Worm (Caenorhabditis elegans) whole organism, late embryonic: ENCODE results near the gene emb-9.

Experiments used
- C08G9.2 ChIP-seq: sonication (generic microtip); optimal IDR thresholded peaks from 2 replicates; lab custom pipeline; 2016; ENCODE audit warnings: mild to moderate bottlenecking, missing genetic modification characterization, moderate library complexity, missing compliant biosample characterization
- K02D7.2 ChIP-seq: sonication (generic microtip); optimal IDR thresholded peaks from 2 replicates; lab custom pipeline; 2017; ENCODE audit warnings: mild to moderate bottlenecking, missing genetic modification characterization, missing compliant biosample characterization
- T23F11.4 ChIP-seq: fragments of 200-800 bp; sonication (Bioruptor generic); optimal IDR thresholded peaks from 2 replicates; lab custom pipeline; 2018; ENCODE audit warnings: mild to moderate bottlenecking, missing genetic modification characterization, missing compliant biosample characterization
- ama-1 ChIP-seq: fragments of 150-350 bp; optimal IDR thresholded peaks from 2 replicates; lab custom pipeline; 2014
- ceh-14 ChIP-seq: sonication (generic microtip); optimal IDR thresholded peaks from 2 replicates; lab custom pipeline; 2016; ENCODE audit warnings: missing genotype, missing genetic modification characterization, missing compliant biosample characterization
- ceh-19 ChIP-seq: fragments of 200-800 bp; sonication (Bioruptor generic); optimal IDR thresholded peaks from 2 replicates; lab custom pipeline; 2018; ENCODE audit warnings: mild to moderate bottlenecking, missing genetic modification characterization, missing compliant biosample characterization
- ceh-24 ChIP-seq: sonication (generic microtip); optimal IDR thresholded peaks from 2 replicates; lab custom pipeline; 2016; ENCODE audit warnings: mild to moderate bottlenecking, missing genetic modification characterization, missing compliant biosample characterization
- ceh-30 ChIP-seq: fragments of 150-350 bp; optimal IDR thresholded peaks from 2 replicates; lab custom pipeline; 2014; ENCODE audit warnings: missing biosample characterization, missing genetic modification characterization
- ceh-45 ChIP-seq: fragments of 200-800 bp; sonication (Bioruptor generic); IDR thresholded peaks from 2 replicates; pipeline ENCODE4 v1.3.6; 2022; ENCODE audit warnings: missing genetic modification reagents, missing genetic modification characterization, missing compliant biosample characterization
- ceh-9 ChIP-seq: sonication (generic microtip); optimal IDR thresholded peaks from 2 replicates; lab custom pipeline; 2016; ENCODE audit warnings: mild to moderate bottlenecking, missing genetic modification characterization, inconsistent platforms, missing compliant biosample characterization
- dmd-4 ChIP-seq: sonication (generic microtip); optimal IDR thresholded peaks from 2 replicates; lab custom pipeline; 2016; ENCODE audit warnings: borderline replicate concordance, missing genetic modification characterization, missing compliant biosample characterization
- dve-1 ChIP-seq: sonication (generic microtip); optimal IDR thresholded peaks from 2 replicates; lab custom pipeline; 2017; ENCODE audit warnings: antibody characterized with exemption, mild to moderate bottlenecking, missing genetic modification characterization, missing compliant biosample characterization
- elt-4 ChIP-seq: sonication (generic microtip); optimal IDR thresholded peaks from 2 replicates; lab custom pipeline; 2016; ENCODE audit warnings: missing genetic modification characterization, missing compliant biosample characterization
- fax-1 ChIP-seq: sonication (generic microtip); optimal IDR thresholded peaks from 2 replicates; lab custom pipeline; 2016; ENCODE audit warnings: missing genotype, missing genetic modification characterization, missing compliant biosample characterization
- fkh-10 ChIP-seq: fragments of 150-350 bp; optimal IDR thresholded peaks from 2 replicates; lab custom pipeline; 2014; ENCODE audit warnings: missing biosample characterization, missing genetic modification reagents, missing genetic modification characterization
- fkh-6 ChIP-seq: sonication (generic microtip); optimal IDR thresholded peaks from 2 replicates; lab custom pipeline; 2016; ENCODE audit warnings: missing genetic modification characterization, missing compliant biosample characterization
- hlh-30 ChIP-seq: sonication (generic microtip); optimal IDR thresholded peaks from 2 replicates; lab custom pipeline; 2017; ENCODE audit warnings: antibody characterized with exemption, missing genetic modification characterization, missing compliant biosample characterization; ENCODE audit not compliant: insufficient read depth
- hlh-6 ChIP-seq: sonication (generic microtip); optimal IDR thresholded peaks from 2 replicates; lab custom pipeline; 2016; ENCODE audit warnings: missing genotype, missing genetic modification characterization, missing compliant biosample characterization
- hlh-8 ChIP-seq: sonication (generic microtip); optimal IDR thresholded peaks from 2 replicates; lab custom pipeline; 2016; ENCODE audit warnings: missing genotype, missing genetic modification characterization, missing compliant biosample characterization
- lim-6 ChIP-seq: sonication (generic microtip); optimal IDR thresholded peaks from 2 replicates; lab custom pipeline; 2016; ENCODE audit warnings: missing genetic modification characterization, missing compliant biosample characterization
- lin-11 ChIP-seq: fragments of 200-800 bp; sonication (Bioruptor generic); optimal IDR thresholded peaks from 2 replicates; lab custom pipeline; 2018; ENCODE audit warnings: mild to moderate bottlenecking, missing genetic modification characterization, missing compliant biosample characterization
- madf-2 ChIP-seq: sonication (generic microtip); optimal IDR thresholded peaks from 2 replicates; lab custom pipeline; 2017; ENCODE audit warnings: missing genetic modification characterization, missing compliant biosample characterization
- mec-3 ChIP-seq: sonication (generic microtip); optimal IDR thresholded peaks from 2 replicates; lab custom pipeline; 2016; ENCODE audit warnings: borderline replicate concordance, missing genetic modification characterization, missing compliant biosample characterization
- nfya-1 ChIP-seq: sonication (generic microtip); optimal IDR thresholded peaks from 2 replicates; lab custom pipeline; 2017; ENCODE audit warnings: missing genetic modification characterization, mild to moderate bottlenecking, missing compliant biosample characterization, antibody characterized with exemption, moderate library complexity
- nhr-11 ChIP-seq: fragments of 150-350 bp; optimal IDR thresholded peaks from 2 replicates; lab custom pipeline; 2014; ENCODE audit warnings: missing biosample characterization, missing genetic modification characterization
- odd-2 ChIP-seq: sonication (generic microtip); optimal IDR thresholded peaks from 2 replicates; lab custom pipeline; 2017; ENCODE audit warnings: antibody characterized with exemption, mild to moderate bottlenecking, missing genetic modification characterization, missing compliant biosample characterization
- pat-9 ChIP-seq: fragments of 200-800 bp; sonication (Bioruptor generic); optimal IDR thresholded peaks from 2 replicates; lab custom pipeline; 2018; ENCODE audit warnings: mild to moderate bottlenecking, missing genetic modification characterization, moderate library complexity, missing compliant biosample characterization
- ref-2 ChIP-seq: sonication (generic microtip); optimal IDR thresholded peaks from 2 replicates; lab custom pipeline; 2016; ENCODE audit warnings: missing genetic modification characterization, missing compliant biosample characterization
- rnt-1 ChIP-seq: sonication (generic microtip); optimal IDR thresholded peaks from 2 replicates; lab custom pipeline; 2016; ENCODE audit warnings: missing genetic modification characterization, missing compliant biosample characterization
- syd-9 ChIP-seq: sonication (generic microtip); optimal IDR thresholded peaks from 2 replicates; lab custom pipeline; 2016; ENCODE audit warnings: mild to moderate bottlenecking, missing genetic modification characterization, moderate library complexity, missing compliant biosample characterization
- ttx-3 ChIP-seq: sonication (generic microtip); optimal IDR thresholded peaks from 2 replicates; lab custom pipeline; 2016; ENCODE audit warnings: missing genetic modification reagents, missing genetic modification characterization, missing compliant biosample characterization
- unc-42 ChIP-seq: sonication (generic microtip); optimal IDR thresholded peaks from 2 replicates; lab custom pipeline; 2016; ENCODE audit warnings: missing genotype, missing genetic modification characterization, missing compliant biosample characterization
- unc-86 ChIP-seq: sonication (generic microtip); optimal IDR thresholded peaks from 2 replicates; lab custom pipeline; 2016; ENCODE audit warnings: missing genetic modification characterization, missing compliant biosample characterization
- zip-5 ChIP-seq: sonication (generic microtip); optimal IDR thresholded peaks from 2 replicates; lab custom pipeline; 2016; ENCODE audit warnings: missing genetic modification characterization, missing compliant biosample characterization

emb-9 gene

DNA sequence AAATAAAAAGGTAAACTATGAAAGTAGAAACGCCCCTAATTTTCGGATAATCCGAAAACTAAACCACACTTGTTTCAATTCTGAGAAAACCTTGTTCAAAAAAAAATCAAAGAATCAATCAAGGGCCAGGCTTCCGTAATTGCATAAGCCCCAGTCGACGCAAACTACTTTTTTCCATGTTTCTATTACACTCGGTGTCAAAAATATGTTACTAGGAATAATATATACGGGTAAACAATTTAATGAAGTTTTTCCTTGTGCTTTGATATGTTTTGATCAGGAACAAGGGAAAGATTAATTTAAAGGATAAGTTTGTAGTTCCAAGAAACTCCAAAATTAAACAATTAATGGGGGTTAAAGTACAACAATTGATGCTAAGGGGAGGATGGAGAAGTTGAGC, 34.4 kb downstream of the emb-9 start:
- TF ChIP-seq ceh-14 (tag; lab: Kevin White, UChicago): peak; percentile 29
- no peak for TF ChIP-seq unc-42

DNA sequence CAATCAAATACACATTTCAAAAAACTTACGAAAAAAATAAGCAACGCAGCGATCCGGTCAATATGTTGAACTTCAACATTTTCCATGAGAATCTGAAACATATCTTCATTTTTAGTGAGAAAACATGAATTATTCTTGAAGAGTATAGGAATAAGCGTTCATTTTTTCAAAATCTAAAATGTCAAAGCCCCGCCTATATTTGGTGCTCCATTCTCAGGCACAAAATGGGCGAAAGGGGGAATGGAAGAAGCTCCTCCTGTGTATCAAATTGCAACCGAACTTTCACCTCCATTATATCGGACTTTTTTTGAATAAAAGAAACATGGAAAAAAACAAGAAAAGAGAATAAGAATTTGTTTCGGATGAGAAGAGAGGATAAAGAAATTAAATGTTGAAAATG, 37.7 kb downstream of the emb-9 start, which contains the start of gene srx-45:
Gene srx-45 (minus strand): TSS at position 101 of the 400 bp plus-strand sequence.
- TF ChIP-seq odd-2 (tag; lab: Kevin White, UChicago) (no peak), ceh-19 (GFP tag; lab: Kevin White, UChicago) (no peak), fkh-10 (no peak), hlh-6 (tag; lab: Kevin White, UChicago) (no peak), ceh-45 (GFP tag; lab: Robert Waterston, UW) (no peak), dmd-4 (tag; lab: Kevin White, UChicago) (no peak), ceh-24 (tag; lab: Kevin White, UChicago) (no peak), hlh-30 (tag; lab: Kevin White, UChicago) (no peak), K02D7.2 (tag; lab: Kevin White, UChicago) (no peak), lim-6 (tag; lab: Kevin White, UChicago) (no peak), rnt-1 (no peak), hlh-8 (tag; lab: Kevin White, UChicago) (no peak), nfya-1 (no peak), ref-2 (no peak), fkh-6 (tag; lab: Kevin White, UChicago) (no peak), C08G9.2 (tag; lab: Kevin White, UChicago) (no peak), lin-11 (tag; lab: Kevin White, UChicago) (no peak)

DNA sequence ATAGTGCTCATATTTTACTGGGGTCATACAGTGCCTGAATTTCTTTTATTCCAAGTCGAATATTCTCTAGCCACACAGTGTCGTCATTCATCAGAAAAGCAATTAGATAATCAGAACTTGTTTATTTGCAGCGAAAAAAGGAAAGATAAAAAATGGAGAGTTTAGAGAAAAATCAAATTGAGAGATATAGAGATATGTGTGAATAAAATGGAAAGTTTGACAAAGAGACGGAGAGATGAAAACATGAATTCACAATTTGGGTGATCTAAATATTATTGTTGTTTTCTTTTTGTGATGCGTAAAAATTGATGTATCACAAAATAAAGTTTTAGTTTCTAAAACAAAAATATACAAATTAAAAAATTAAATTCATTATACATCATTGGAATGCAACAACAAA, 43.6 kb downstream of the emb-9 start:
- TF ChIP-seq nhr-11 (tag; lab: Kevin White, UChicago): no peak
- TF ChIP-seq ceh-30: no peak
- TF ChIP-seq, all 69 proteins: peak for 0

DNA sequence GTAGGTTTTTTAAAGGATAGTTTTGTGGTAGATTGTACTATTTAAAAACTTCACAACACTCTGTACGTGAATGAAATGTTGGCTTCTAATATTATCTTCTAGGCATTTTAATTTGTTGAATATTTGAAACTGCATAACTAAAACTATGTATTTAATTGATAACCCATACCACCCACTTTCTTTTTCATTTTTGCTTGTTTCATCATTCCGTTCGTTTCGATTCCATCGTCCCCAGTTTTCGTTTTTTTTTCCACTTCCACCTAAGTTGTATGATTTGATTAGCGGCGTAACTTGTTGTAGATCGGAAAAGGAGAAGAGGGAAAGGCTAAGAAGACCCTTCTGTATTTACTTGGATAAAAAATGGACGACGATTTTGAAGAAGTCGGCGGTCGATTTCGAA, 44.3 kb downstream of the emb-9 start, which contains the start of gene K01B6.3:
Gene K01B6.3 (plus strand): TSS at position 301 of the 400 bp plus-strand sequence.
- no peak for TF ChIP-seq syd-9
- no peak for TF ChIP-seq ceh-9 (tag; lab: Kevin White, UChicago)
- no peak for TF ChIP-seq ceh-45 (GFP tag; lab: Robert Waterston, UW)
- no peak for TF ChIP-seq pat-9
- no peak for TF ChIP-seq ttx-3 (tag; lab: Kevin White, UChicago)
- TF ChIP-seq ama-1 (lab: Kevin White, UChicago): no peak
- no peak for TF ChIP-seq rnt-1
- no peak for TF ChIP-seq elt-4 (tag; lab: Kevin White, UChicago)
- TF ChIP-seq fkh-6 (tag; lab: Kevin White, UChicago): no peak
- no peak for TF ChIP-seq unc-86
- no peak for TF ChIP-seq unc-42
- no peak for TF ChIP-seq zip-5
- no peak for TF ChIP-seq dve-1 (tag; lab: Kevin White, UChicago)
- no peak for TF ChIP-seq hlh-30 (tag; lab: Kevin White, UChicago)

DNA sequence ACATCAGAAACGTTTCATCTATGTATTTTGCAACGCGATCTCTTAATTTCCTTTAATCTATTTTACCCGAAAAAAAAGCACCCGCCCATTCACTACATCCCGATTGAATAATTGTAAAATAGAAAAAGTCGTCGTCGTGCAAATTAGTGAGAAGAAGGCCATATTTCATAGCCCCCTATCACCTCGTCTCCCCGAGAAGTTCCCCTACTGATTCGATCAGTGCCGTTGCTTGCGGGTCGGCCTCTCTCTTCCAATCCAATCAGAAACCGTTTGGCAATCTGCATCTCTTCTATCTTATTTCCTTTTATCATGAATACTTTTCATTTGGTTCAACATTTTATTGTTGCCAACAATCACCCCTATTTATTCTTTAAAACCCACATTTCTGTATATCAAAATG, 45.1 kb downstream of the emb-9 start:
- TF ChIP-seq rnt-1 (no peak), fax-1 (tag; lab: Kevin White, UChicago) (no peak), mec-3 (tag; lab: Kevin White, UChicago) (no peak), fkh-6 (tag; lab: Kevin White, UChicago) (no peak), hlh-6 (tag; lab: Kevin White, UChicago) (no peak), syd-9 (no peak), lin-11 (tag; lab: Kevin White, UChicago) (no peak), unc-86 (no peak), T23F11.4 (no peak), madf-2 (tag; lab: Kevin White, UChicago) (no peak)
